Fruit fly (Drosophila melanogaster): ENCODE data around the gene tin.

Gene tin

DNA sequence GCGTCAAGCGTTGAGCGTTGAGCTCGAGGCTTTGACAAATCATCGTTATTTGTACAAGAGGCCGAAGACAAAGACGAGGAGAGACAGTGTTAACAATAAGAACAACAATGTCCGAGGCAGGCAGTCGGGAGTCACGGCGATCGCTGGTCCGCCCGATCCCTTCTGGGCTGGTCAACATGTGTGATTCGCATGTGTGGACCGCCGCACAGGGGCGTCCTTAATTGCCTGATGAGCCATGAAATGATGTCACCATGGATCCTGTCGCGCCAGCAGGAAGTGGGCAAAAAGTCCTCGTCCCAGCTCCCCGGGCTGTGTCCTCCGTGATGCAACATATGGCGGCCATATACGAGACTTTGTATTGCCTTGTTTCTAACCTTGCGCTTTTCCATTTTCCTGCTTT lies 1.1 kb downstream of the tin start:
- TF ChIP-seq HLH106 (tag; optimal IDR thresholded peaks at IDR 0.05) (no peak), ey (GFP tag; optimal IDR thresholded peaks at IDR 0.05) (no peak)

dm6 chr3R:21386132-21386531 lies 7.4 kb downstream of the tin start:
- TF ChIP-seq dl (GFP tag; optimal IDR thresholded peaks at IDR 0.05; ENCODE audit: insufficient read depth in 1 of 2, partially characterized antibody in 2 of 2) (no peak), usp (GFP tag; optimal IDR thresholded peaks at IDR 0.05) (no peak), CrebA (GFP tag; optimal IDR thresholded peaks at IDR 0.05; ENCODE audit: borderline replicate concordance) (no peak), Vsx2 (GFP tag; optimal IDR thresholded peaks at IDR 0.05; ENCODE audit: partially characterized antibody) (no peak), Myc (optimal IDR thresholded peaks at IDR 0.05) (peak; percentile 44), woc (GFP tag; optimal IDR thresholded peaks at IDR 0.05) (no peak)

dm6 chr3R:21387356-21387980 lies 8.7 kb downstream of the tin start:
- TF ChIP-seq Sp1 (GFP tag; optimal IDR thresholded peaks at IDR 0.05): no peak

- no peak for TF ChIP-seq Abd-B (GFP tag; optimal IDR thresholded peaks at IDR 0.05)
- TF ChIP-seq CG9705 (GFP tag; optimal IDR thresholded peaks at IDR 0.05): no peak
- TF ChIP-seq lola (GFP tag; optimal IDR thresholded peaks at IDR 0.05): no peak
- TF ChIP-seq Myc (optimal IDR thresholded peaks at IDR 0.05): no peak
- TF ChIP-seq brk (GFP tag; optimal IDR thresholded peaks at IDR 0.05): no peak
- no peak for TF ChIP-seq dmrt93B (GFP tag; optimal IDR thresholded peaks at IDR 0.05)
- TF ChIP-seq woc (GFP tag; optimal IDR thresholded peaks at IDR 0.05): no peak
- TF ChIP-seq br (GFP tag; optimal IDR thresholded peaks at IDR 0.05): no peak
- no peak for TF ChIP-seq GATAd (GFP tag; optimal IDR thresholded peaks at IDR 0.05)
- TF ChIP-seq Hr83 (GFP tag; optimal IDR thresholded peaks at IDR 0.05; ENCODE audit: poor library complexity, severe bottlenecking): no peak
- TF ChIP-seq Rel (GFP tag; optimal IDR thresholded peaks at IDR 0.05): no peak
- no peak for TF ChIP-seq Rel (tag; optimal IDR thresholded peaks at IDR 0.05)
These were observed 9.8 kb downstream of the tin start, which contains the start of gene bap for dm6 chr3R:21388564-21388963. Gene bap, plus strand, starts transcription at chr3R:21388880.

dm6 chr3R:21390959-21391358 lies 12.2 kb downstream of the tin start:
- TF ChIP-seq dsf (GFP tag; optimal IDR thresholded peaks at IDR 0.05; ENCODE audit: borderline replicate concordance): no peak
- TF ChIP-seq fru (GFP tag; optimal IDR thresholded peaks at IDR 0.05): no peak
- TF ChIP-seq lola (GFP tag; optimal IDR thresholded peaks at IDR 0.05): no peak
- TF ChIP-seq Mio (GFP tag; optimal IDR thresholded peaks at IDR 0.05): no peak
- no peak for TF ChIP-seq OdsH (GFP tag; optimal IDR thresholded peaks at IDR 0.05)
- TF ChIP-seq CG32264 (GFP tag; optimal IDR thresholded peaks at IDR 0.05): no peak
- no peak for TF ChIP-seq sage (GFP tag; optimal IDR thresholded peaks at IDR 0.05)
- TF ChIP-seq woc (GFP tag; optimal IDR thresholded peaks at IDR 0.05): no peak
- no peak for TF ChIP-seq Hr83 (GFP tag; optimal IDR thresholded peaks at IDR 0.05; ENCODE audit: poor library complexity, severe bottlenecking)
- TF ChIP-seq Sp1 (GFP tag; optimal IDR thresholded peaks at IDR 0.05): no peak

dm6 chr3R:21392221-21392620 lies 13.4 kb downstream of the tin start:
- TF ChIP-seq Vsx2 (GFP tag; optimal IDR thresholded peaks at IDR 0.05; ENCODE audit: partially characterized antibody) (no peak), N (GFP tag; optimal IDR thresholded peaks at IDR 0.05) (no peak), psq (GFP tag; optimal IDR thresholded peaks at IDR 0.05) (no peak), Myc (optimal IDR thresholded peaks at IDR 0.05) (no peak), Sp1 (GFP tag; optimal IDR thresholded peaks at IDR 0.05) (no peak), jim (GFP tag; optimal IDR thresholded peaks at IDR 0.05) (no peak), HLH106 (tag; optimal IDR thresholded peaks at IDR 0.05) (no peak), Dif (GFP tag; optimal IDR thresholded peaks at IDR 0.05; ENCODE audit: partially characterized antibody) (no peak), sv (GFP tag; optimal IDR thresholded peaks at IDR 0.05) (no peak), rgr (GFP tag; optimal IDR thresholded peaks at IDR 0.05) (no peak), Hr78 (GFP tag; optimal IDR thresholded peaks at IDR 0.05) (no peak), lola (GFP tag; optimal IDR thresholded peaks at IDR 0.05) (no peak), sage (GFP tag; optimal IDR thresholded peaks at IDR 0.05) (no peak), Rel (GFP tag; optimal IDR thresholded peaks at IDR 0.05) (no peak), Rel (tag; optimal IDR thresholded peaks at IDR 0.05) (no peak), dsf (GFP tag; optimal IDR thresholded peaks at IDR 0.05; ENCODE audit: borderline replicate concordance) (no peak), CG32264 (GFP tag; optimal IDR thresholded peaks at IDR 0.05) (no peak), Jra (GFP tag; optimal IDR thresholded peaks at IDR 0.05) (no peak), usp (GFP tag; optimal IDR thresholded peaks at IDR 0.05) (no peak), foxo (GFP tag; optimal IDR thresholded peaks at IDR 0.05) (no peak), Hnf4 (GFP tag; optimal IDR thresholded peaks at IDR 0.05) (no peak)

All from whole organism, wandering third instar larva.